Worm (Caenorhabditis elegans) whole organism, L4 larva: Measurements from ENCODE around the gene clec-227.

Source experiments
- aha-1 ChIP-seq: fragments of 150-350 bp; peaks from one replicate; lab custom pipeline; 2014; ENCODE audit warnings: missing biosample characterization, missing genetic modification characterization
- ceh-82 ChIP-seq: sonication (generic microtip); optimal IDR thresholded peaks from 2 replicates; lab custom pipeline; 2017; ENCODE audit warnings: missing biosample characterization, missing genetic modification characterization
- lin-15B ChIP-seq: fragments of 150-350 bp; sonication (generic microtip); optimal IDR thresholded peaks from 3 replicates; lab custom pipeline; 2014; ENCODE audit warnings: missing biosample characterization, missing genetic modification characterization
- lin-39 ChIP-seq: fragments of 150-350 bp; optimal IDR thresholded peaks from 2 replicates; lab custom pipeline; 2014; ENCODE audit warnings: missing biosample characterization, missing genetic modification reagents, missing genetic modification characterization
- mdl-1 ChIP-seq, 2 experiments: fragments of 150-350 bp in 1 of 2; sonication (generic microtip) in 1 of 2; optimal IDR thresholded peaks; 2 replicates each; lab custom pipeline; 2014 to 2017; ENCODE audit warnings: missing biosample characterization in 2 of 2, missing genetic modification characterization in 2 of 2
- nhr-11 ChIP-seq: fragments of 150-350 bp; optimal IDR thresholded peaks from 2 replicates; lab custom pipeline; 2014; ENCODE audit warnings: missing biosample characterization, missing genetic modification characterization
- nhr-77 ChIP-seq: fragments of 150-350 bp; optimal IDR thresholded peaks from 2 replicates; lab custom pipeline; 2014; ENCODE audit warnings: missing biosample characterization, missing genetic modification characterization
- pha-4 ChIP-seq, 2 experiments: fragments of 150-350 bp in 1 of 2; fragments of 200-800 bp in 1 of 2; sonication (Bioruptor generic) in 1 of 2; IDR thresholded peaks in 1 of 2; optimal IDR thresholded peaks in 1 of 2; 2 replicates each; pipeline versions ENCODE4 v1.3.6 to Lab custom; 2014 to 2022; ENCODE audit warnings: missing genetic modification characterization in 2 of 2, missing genetic modification reagents in 2 of 2, missing biosample characterization in 1 of 2, missing compliant biosample characterization in 1 of 2
- snpc-4 ChIP-seq: fragments of 150-350 bp; optimal IDR thresholded peaks from 2 replicates; lab custom pipeline; 2014; ENCODE audit warnings: missing biosample characterization, missing genetic modification characterization
- spr-1 ChIP-seq: sonication (generic microtip); optimal IDR thresholded peaks from 2 replicates; lab custom pipeline; 2016; ENCODE audit warnings: mild to moderate bottlenecking, missing genetic modification characterization, missing compliant biosample characterization
- unc-62 ChIP-seq, 3 experiments: fragments of 150-350 bp in 1 of 3; sonication (generic microtip); optimal IDR thresholded peaks in 2 of 3; peaks in 1 of 3; 1 replicate in 1 of 3; 2 replicates in 2 of 3; lab custom pipeline; 2014 to 2017; ENCODE audit warnings: missing biosample characterization in 3 of 3, missing genetic modification characterization in 3 of 3, missing genetic modification reagents in 3 of 3, missing genotype in 1 of 3

- TF ChIP-seq ceh-82 (tag; lab: Kevin White, UChicago) (no peak), snpc-4 (tag; lab: Kevin White, UChicago) (no peak), unc-62 (GFP tag; optimal IDR thresholded peaks at IDR 0.05 in 1 of 2; lab: Kevin White, UChicago) (peak in 1 of 2 experiments; percentile 32), unc-62 (tag; optimal IDR thresholded peaks at IDR 0.05; lab: Kevin White, UChicago) (no peak), nhr-11 (tag; lab: Kevin White, UChicago) (no peak), nhr-77 (tag; lab: Kevin White, UChicago) (no peak), mdl-1 (tag; optimal IDR thresholded peaks at IDR 0.05; lab: Kevin White, UChicago) (no peak), lin-15B (tag; lab: Kevin White, UChicago) (no peak), spr-1 (no peak), aha-1 (no peak), lin-39 (tag; lab: Kevin White, UChicago) (no peak), pha-4 (GFP tag; IDR thresholded peaks at IDR 0.05; lab: Robert Waterston, UW) (no peak), pha-4 (tag; optimal IDR thresholded peaks at IDR 0.05; lab: Kevin White, UChicago) (no peak)
These were observed 48.7 kb downstream of the clec-227 start, which contains the start of gene C53A5.17 for ce11 chrV:14521000-14521399.
